Fruit fly (Drosophila melanogaster) S2 (cell line): Measurements from ENCODE around the gene Itgbn.

Experiments used
- CG8478 ChIP-seq: fragments of >200 bp; optimal IDR thresholded peaks from 2 replicates; lab custom pipeline; 2018
- CTCF ChIP-seq, 2 experiments: fragments of >200 bp; optimal IDR thresholded peaks; 2 replicates each; lab custom pipeline; 2018

DNA sequence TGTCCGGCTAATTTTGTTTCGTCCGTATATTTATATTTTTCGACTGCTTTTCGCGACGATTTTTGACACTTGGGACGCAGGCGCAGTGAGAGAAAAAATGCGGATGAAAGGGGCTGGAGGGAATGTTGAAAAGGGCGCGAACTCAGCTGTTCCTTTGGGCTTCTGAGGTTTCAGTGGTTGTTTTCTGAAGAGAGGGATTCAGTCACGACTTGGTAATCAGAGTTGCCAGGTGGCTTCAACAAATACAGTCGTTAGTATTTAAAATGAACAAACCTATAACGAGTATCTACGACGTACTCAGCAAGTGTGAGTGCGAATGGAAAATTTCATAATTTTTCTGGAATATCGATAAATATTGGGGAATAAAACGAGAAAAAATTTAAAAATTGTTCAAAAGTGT, 18.6 kb downstream of the Itgbn start, which contains the start of gene CG9265:
- TF ChIP-seq CG8478 (lab: Kevin White, UChicago) (no peak), CTCF (optimal IDR thresholded peaks at IDR 0.05; lab: Kevin White, UChicago) (no peak)
